Fruit fly (Drosophila melanogaster) whole organism, embryonic: ENCODE results near the gene cher.

Source experiments
- Awh ChIP-seq: fragments of 200-800 bp; sonication (Bioruptor generic); IDR thresholded peaks from 2 replicates; pipeline ENCODE4, ENCODE4 v1.3.6; 2022; ENCODE audit warnings: missing biosample characterization, missing genetic modification characterization
- Bdp1 ChIP-seq: fragments of 200-800 bp; sonication (Bioruptor generic); optimal IDR thresholded peaks from 3 replicates; lab custom pipeline; 2016; ENCODE audit warnings: missing biosample characterization, missing genetic modification characterization
- CG10209 ChIP-seq: fragments of 200-800 bp; sonication (Bioruptor generic); optimal IDR thresholded peaks from 3 replicates; lab custom pipeline; 2017; ENCODE audit warnings: missing biosample characterization, mild to moderate bottlenecking, missing genetic modification characterization, missing genetic modification reagents
- CG12769 ChIP-seq: fragments of 200-800 bp; sonication (Bioruptor generic); optimal IDR thresholded peaks from 2 replicates; lab custom pipeline; 2019; ENCODE audit warnings: missing biosample characterization, mild to moderate bottlenecking, missing genetic modification characterization, moderate library complexity
- CG13624 ChIP-seq: fragments of 200-800 bp; sonication (Bioruptor generic); optimal IDR thresholded peaks from 2 replicates; lab custom pipeline; 2016; ENCODE audit warnings: missing biosample characterization, missing genetic modification characterization
- CG1603 ChIP-seq: fragments of 200-800 bp; sonication (Bioruptor generic); optimal IDR thresholded peaks from 2 replicates; lab custom pipeline; 2019; ENCODE audit warnings: missing biosample characterization, mild to moderate bottlenecking, missing genetic modification characterization, moderate library complexity
- CG16779 ChIP-seq: fragments of 200-800 bp; sonication (Bioruptor generic); IDR thresholded peaks from 2 replicates; pipeline ENCODE4 v1.3.6; 2022; ENCODE audit warnings: missing biosample characterization, missing genetic modification characterization
- CG16863 ChIP-seq: fragments of 200-800 bp; sonication (Bioruptor generic); optimal IDR thresholded peaks from 3 replicates; lab custom pipeline; 2016; ENCODE audit warnings: missing biosample characterization, missing genetic modification characterization
- CG17361 ChIP-seq: fragments of 200-800 bp; sonication (Bioruptor generic); IDR thresholded peaks from 3 replicates; pipeline ENCODE4 v1.3.6; 2022; ENCODE audit warnings: missing biosample characterization, missing genetic modification characterization
- CG18011 ChIP-seq: fragments of 200-800 bp; sonication (Bioruptor generic); optimal IDR thresholded peaks from 2 replicates; lab custom pipeline; 2017; ENCODE audit warnings: missing biosample characterization, missing genetic modification characterization, mild to moderate bottlenecking, moderate library complexity, missing genotype
- CG2199 ChIP-seq: fragments of 200-800 bp; sonication (Bioruptor generic); IDR thresholded peaks from 3 replicates; pipeline ENCODE4 v1.3.6; 2022; ENCODE audit warnings: missing biosample characterization, missing genetic modification characterization
- CG3847 ChIP-seq: fragments of 200-800 bp; sonication (Bioruptor generic); IDR thresholded peaks from 2 replicates; pipeline ENCODE4 v1.3.6; 2022; ENCODE audit warnings: missing biosample characterization, missing genetic modification characterization
- CG4282 ChIP-seq: fragments of 200-800 bp; sonication (Bioruptor generic); optimal IDR thresholded peaks from 2 replicates; lab custom pipeline; 2016; ENCODE audit warnings: missing biosample characterization, missing genetic modification characterization
- CG5245 ChIP-seq: fragments of 200-800 bp; sonication (Bioruptor generic); optimal IDR thresholded peaks from 3 replicates; lab custom pipeline; 2016; ENCODE audit warnings: missing biosample characterization, missing genetic modification characterization
- CG6254 ChIP-seq: fragments of 200-800 bp; sonication (Bioruptor generic); optimal IDR thresholded peaks from 3 replicates; lab custom pipeline; 2017; ENCODE audit warnings: mild to moderate bottlenecking, missing biosample characterization, missing genetic modification reagents, missing genetic modification characterization
- CG7556 ChIP-seq: fragments of 200-800 bp; sonication (Bioruptor generic); optimal IDR thresholded peaks from 2 replicates; lab custom pipeline; 2017; ENCODE audit warnings: missing biosample characterization, mild to moderate bottlenecking, missing genetic modification characterization
- CG8478 ChIP-seq: fragments of >200 bp; optimal IDR thresholded peaks from 2 replicates; lab custom pipeline; 2018
- D ChIP-seq, 2 experiments: fragments of 200-800 bp in 1 of 2; fragments of >200 bp in 1 of 2; sonication (Bioruptor generic) in 1 of 2; optimal IDR thresholded peaks; 2 replicates in 1 of 2; 3 replicates in 1 of 2; lab custom pipeline; 2017; ENCODE audit warnings: mild to moderate bottlenecking in 1 of 2, missing biosample characterization in 1 of 2, missing genetic modification characterization in 1 of 2, missing genetic modification reagents in 1 of 2
- Fer2 ChIP-seq: fragments of 200-800 bp; sonication (Bioruptor generic); optimal IDR thresholded peaks from 2 replicates; lab custom pipeline; 2018; ENCODE audit warnings: missing biosample characterization, mild to moderate bottlenecking, missing genetic modification characterization, moderate library complexity
- H2.0 ChIP-seq: fragments of 200-800 bp; sonication (Bioruptor generic); IDR thresholded peaks from 2 replicates; pipeline ENCODE4 v1.3.6; 2022; ENCODE audit warnings: missing biosample characterization, missing genetic modification characterization
- HLH3B ChIP-seq: fragments of 200-800 bp; sonication (Bioruptor generic); IDR thresholded peaks from 2 replicates; pipeline ENCODE4 v1.3.6; 2022; ENCODE audit warnings: missing biosample characterization, missing genetic modification characterization
- HLH4C ChIP-seq: fragments of 200-800 bp; sonication (Bioruptor generic); IDR thresholded peaks from 3 replicates; pipeline ENCODE4 v1.3.6; 2022; ENCODE audit warnings: missing biosample characterization, missing genetic modification characterization; ENCODE audit not compliant: partially characterized antibody
- Kr ChIP-seq: fragments of 200-800 bp; sonication (Bioruptor generic); optimal IDR thresholded peaks from 2 replicates; lab custom pipeline; 2017; ENCODE audit warnings: missing biosample characterization, mild to moderate bottlenecking, missing genetic modification characterization
- Meics ChIP-seq: fragments of 200-800 bp; sonication (Bioruptor generic); optimal IDR thresholded peaks from 2 replicates; lab custom pipeline; 2017; ENCODE audit warnings: missing biosample characterization, mild to moderate bottlenecking, missing genetic modification characterization
- Nf-YA ChIP-seq: fragments of 200-800 bp; sonication (Bioruptor generic); IDR thresholded peaks from 2 replicates; pipeline ENCODE4 v1.3.6; 2022; ENCODE audit warnings: missing biosample characterization, missing genetic modification characterization
- Oaz ChIP-seq: fragments of 200-800 bp; sonication (Bioruptor generic); IDR thresholded peaks from 2 replicates; pipeline ENCODE4 v1.3.6; 2022; ENCODE audit warnings: missing biosample characterization, missing genetic modification characterization
- Opbp ChIP-seq: fragments of 200-800 bp; sonication (Bioruptor generic); IDR thresholded peaks from 3 replicates; pipeline ENCODE4 v1.3.6; 2022; ENCODE audit warnings: missing biosample characterization, missing genetic modification characterization; ENCODE audit not compliant: partially characterized antibody
- Ravus ChIP-seq: fragments of 200-800 bp; sonication (Bioruptor generic); IDR thresholded peaks from 2 replicates; pipeline ENCODE4 v1.3.6; 2022; ENCODE audit warnings: missing biosample characterization, missing genetic modification characterization
- Scr ChIP-seq: fragments of 200-800 bp; sonication (Bioruptor generic); IDR thresholded peaks from 2 replicates; pipeline ENCODE4 v1.3.6; 2022; ENCODE audit warnings: missing biosample characterization, missing genetic modification characterization; ENCODE audit not compliant: partially characterized antibody
- Six4 ChIP-seq: fragments of 200-800 bp; sonication (Bioruptor generic); optimal IDR thresholded peaks from 2 replicates; lab custom pipeline; 2016; ENCODE audit warnings: missing biosample characterization, missing genetic modification characterization
- Vsx1 ChIP-seq: fragments of 200-800 bp; sonication (Bioruptor generic); optimal IDR thresholded peaks from 2 replicates; lab custom pipeline; 2017; ENCODE audit warnings: missing biosample characterization, mild to moderate bottlenecking, missing genetic modification characterization, missing genetic modification reagents
- bigmax ChIP-seq: fragments of 200-800 bp; sonication (Bioruptor generic); optimal IDR thresholded peaks from 2 replicates; lab custom pipeline; 2018; ENCODE audit warnings: missing biosample characterization, mild to moderate bottlenecking, missing genetic modification characterization
- dpn ChIP-seq, 2 experiments: fragments of 200-800 bp; sonication (Bioruptor generic); optimal IDR thresholded peaks; 3 replicates each; lab custom pipeline; 2016; ENCODE audit warnings: missing biosample characterization in 2 of 2, missing genetic modification characterization in 2 of 2
- gfzf ChIP-seq: fragments of 200-800 bp; sonication (Bioruptor generic); optimal IDR thresholded peaks from 2 replicates; lab custom pipeline; 2016; ENCODE audit warnings: missing biosample characterization, mild to moderate bottlenecking, missing genetic modification characterization, moderate library complexity
- gro ChIP-seq: fragments of 200-800 bp; sonication (Bioruptor generic); optimal IDR thresholded peaks from 2 replicates; lab custom pipeline; 2016; ENCODE audit warnings: missing biosample characterization, missing genetic modification characterization
- inv ChIP-seq: fragments of 200-800 bp; sonication (Bioruptor generic); IDR thresholded peaks from 2 replicates; pipeline ENCODE4 v1.3.6; 2022; ENCODE audit warnings: missing biosample characterization, missing genetic modification characterization; ENCODE audit not compliant: partially characterized antibody
- kah ChIP-seq: fragments of 200-800 bp; sonication (Bioruptor generic); optimal IDR thresholded peaks from 2 replicates; lab custom pipeline; 2018; ENCODE audit warnings: missing biosample characterization, mild to moderate bottlenecking, missing genetic modification characterization
- knrl ChIP-seq: fragments of 200-800 bp; sonication (Bioruptor generic); IDR thresholded peaks from 3 replicates; pipeline ENCODE4 v1.3.6; 2022; ENCODE audit warnings: missing biosample characterization, missing genetic modification characterization; ENCODE audit not compliant: partially characterized antibody
- nmo ChIP-seq: fragments of 200-800 bp; sonication (Bioruptor generic); optimal IDR thresholded peaks from 2 replicates; lab custom pipeline; 2018; ENCODE audit warnings: missing biosample characterization, mild to moderate bottlenecking, missing genetic modification characterization, moderate library complexity
- org-1 ChIP-seq: fragments of 200-800 bp; sonication (Bioruptor generic); optimal IDR thresholded peaks from 2 replicates; lab custom pipeline; 2017; ENCODE audit warnings: missing biosample characterization, missing genetic modification characterization
- p53 ChIP-seq: fragments of 200-800 bp; sonication (Bioruptor generic); optimal IDR thresholded peaks from 2 replicates; lab custom pipeline; 2016; ENCODE audit warnings: missing biosample characterization, missing genetic modification characterization
- peb ChIP-seq: fragments of 200-800 bp; sonication (Bioruptor generic); IDR thresholded peaks from 2 replicates; pipeline ENCODE4 v1.3.6; 2022; ENCODE audit warnings: missing biosample characterization, missing genetic modification characterization
- pho ChIP-seq: fragments of 200-800 bp; sonication (Bioruptor generic); optimal IDR thresholded peaks from 2 replicates; lab custom pipeline; 2016; ENCODE audit warnings: missing biosample characterization, missing genetic modification characterization
- pita ChIP-seq: fragments of 200-800 bp; sonication (Bioruptor generic); optimal IDR thresholded peaks from 2 replicates; lab custom pipeline; 2017; ENCODE audit warnings: missing biosample characterization, mild to moderate bottlenecking, missing genetic modification characterization
- psq ChIP-seq: fragments of 200-800 bp; sonication (Bioruptor generic); optimal IDR thresholded peaks from 2 replicates; lab custom pipeline; 2017; ENCODE audit warnings: missing biosample characterization, missing genetic modification characterization
- shn ChIP-seq: fragments of 200-800 bp; sonication (Bioruptor generic); optimal IDR thresholded peaks from 3 replicates; lab custom pipeline; 2016; ENCODE audit warnings: missing biosample characterization, missing genetic modification characterization
- tup ChIP-seq: fragments of 200-800 bp; sonication (Bioruptor generic); optimal IDR thresholded peaks from 2 replicates; lab custom pipeline; 2016; ENCODE audit warnings: missing biosample characterization, mild to moderate bottlenecking, missing genetic modification characterization, moderate library complexity
- twi ChIP-seq: fragments of 200-800 bp; optimal IDR thresholded peaks from 2 replicates; lab custom pipeline; 2019; ENCODE audit warnings: missing biosample characterization, mild to moderate bottlenecking, missing genetic modification characterization, moderate library complexity
- vvl ChIP-seq: fragments of 200-800 bp; sonication (Bioruptor generic); IDR thresholded peaks from 2 replicates; pipeline ENCODE4 v1.3.6; 2022; ENCODE audit warnings: missing biosample characterization, missing genetic modification characterization
- wek ChIP-seq: fragments of 200-800 bp; sonication (Bioruptor generic); optimal IDR thresholded peaks from 3 replicates; lab custom pipeline; 2018; ENCODE audit warnings: missing biosample characterization, mild to moderate bottlenecking, missing genetic modification characterization, moderate library complexity

cher gene

dm6 chr3R:17149080-17149746 is 24.0 kb upstream of the cher start, which contains the start of the genes m-cup and Det (continued):
- TF ChIP-seq kah (GFP tag; lab: Kevin White, UChicago) (no peak), nmo (GFP tag; lab: Kevin White, UChicago) (peak; percentile 60), Oaz (GFP tag; lab: Robert Waterston, UW) (no peak), CG5245 (GFP tag; lab: Kevin White, UChicago) (no peak), CG6254 (GFP tag; lab: Kevin White, UChicago) (no peak), HLH3B (GFP tag; lab: Robert Waterston, UW) (no peak), inv (GFP tag; lab: Robert Waterston, UW) (peak; percentile 56), Meics (GFP tag; lab: Kevin White, UChicago) (no peak), org-1 (no peak), HLH4C (GFP tag; lab: Robert Waterston, UW) (peak; percentile 60; the same call in 1 of the 3 replicates), Scr (GFP tag; lab: Robert Waterston, UW) (peak; percentile 82), Awh (GFP tag; lab: Robert Waterston, UW) (no peak), shn (GFP tag; lab: Kevin White, UChicago) (no peak), CG3847 (GFP tag; lab: Robert Waterston, UW) (peak; percentile 49; the same call in 1 of the 2 replicates), knrl (peak; percentile 80), Fer2 (tag; lab: Kevin White, UChicago) (no peak), CG13624 (no peak), pho (GFP tag; lab: Kevin White, UChicago) (no peak), Bdp1 (GFP tag; lab: Kevin White, UChicago) (no peak), vvl (GFP tag; lab: Robert Waterston, UW) (0 out of 2 replicates have a peak, but pooled peaks have one; percentile 3), Nf-YA (GFP tag; lab: Robert Waterston, UW) (no peak), CG4282 (GFP tag; lab: Kevin White, UChicago) (no peak), bigmax (GFP tag; lab: Kevin White, UChicago) (no peak), CG16863 (GFP tag; lab: Kevin White, UChicago) (no peak), dpn (GFP tag; optimal IDR thresholded peaks at IDR 0.05; lab: Kevin White, UChicago) (peak in 1 of 2 experiments; percentile 18), CG1603 (tag; lab: Kevin White, UChicago) (no peak), CG16779 (GFP tag; lab: Robert Waterston, UW) (no peak), wek (GFP tag; lab: Kevin White, UChicago) (peak; percentile 6), CG8478 (lab: Kevin White, UChicago) (no peak), CG18011 (GFP tag; lab: Kevin White, UChicago) (no peak), D (optimal IDR thresholded peaks at IDR 0.05; lab: Kevin White, UChicago) (no peak), D (GFP tag; optimal IDR thresholded peaks at IDR 0.05; lab: Kevin White, UChicago) (no peak), CG17361 (GFP tag; lab: Robert Waterston, UW) (no peak), pita (no peak), Vsx1 (GFP tag; lab: Kevin White, UChicago) (no peak), CG2199 (GFP tag; lab: Robert Waterston, UW) (no peak), peb (GFP tag; lab: Robert Waterston, UW) (no peak), Kr (GFP tag; lab: Kevin White, UChicago) (no peak), CG7556 (GFP tag; lab: Kevin White, UChicago) (no peak), gfzf (GFP tag; lab: Kevin White, UChicago) (peak; percentile 18), p53 (GFP tag; lab: Kevin White, UChicago) (no peak), twi (tag; lab: Kevin White, UChicago) (no peak), gro (GFP tag; lab: Kevin White, UChicago) (no peak), Six4 (GFP tag; lab: Kevin White, UChicago) (no peak), H2.0 (GFP tag; lab: Robert Waterston, UW) (no peak), CG12769 (tag; lab: Kevin White, UChicago) (no peak), tup (GFP tag; lab: Kevin White, UChicago) (no peak), Opbp (GFP tag; lab: Robert Waterston, UW) (peak; percentile 49; the same call in 2 of the 3 replicates), psq (GFP tag; lab: Kevin White, UChicago) (no peak), CG10209 (GFP tag; lab: Kevin White, UChicago) (no peak), Ravus (no peak)
